Worm (Caenorhabditis elegans) whole organism, young adult: ENCODE data around the gene hlh-30.

Source experiments
- B0019.2 ChIP-seq: fragments of 200-800 bp; sonication (Bioruptor generic); conservative IDR thresholded peaks from 2 replicates; pipeline ENCODE4 v1.3.6; 2022; ENCODE audit warnings: missing genetic modification reagents, missing genetic modification characterization, missing compliant biosample characterization
- B0035.1 ChIP-seq: sonication (generic microtip); optimal IDR thresholded peaks from 2 replicates; lab custom pipeline; 2016; ENCODE audit warnings: missing genetic modification characterization, mild to moderate bottlenecking, missing compliant biosample characterization, missing genotype, missing genetic modification reagents
- B0261.1 ChIP-seq: sonication (generic microtip); optimal IDR thresholded peaks from 2 replicates; lab custom pipeline; 2016; ENCODE audit warnings: mild to moderate bottlenecking, missing genetic modification characterization, moderate library complexity, missing compliant biosample characterization
- F10E7.11 ChIP-seq: sonication (generic microtip); optimal IDR thresholded peaks from 2 replicates; lab custom pipeline; 2017; ENCODE audit warnings: mild to moderate bottlenecking, missing genetic modification characterization, moderate library complexity, missing compliant biosample characterization
- F37B4.10 ChIP-seq: fragments of 200-800 bp; sonication (Bioruptor generic); IDR thresholded peaks from 2 replicates; pipeline ENCODE4 v1.3.6; 2022; ENCODE audit warnings: missing genetic modification characterization, missing compliant biosample characterization
- F55B11.4 ChIP-seq: sonication (generic microtip); optimal IDR thresholded peaks from 2 replicates; lab custom pipeline; 2016; ENCODE audit warnings: missing compliant biosample characterization, missing genetic modification characterization, borderline replicate concordance; ENCODE audit not compliant: insufficient read depth
- ama-1 ChIP-seq, 3 experiments: fragments of 150-350 bp in 1 of 3; sonication (generic microtip) in 2 of 3; optimal IDR thresholded peaks; 2 replicates each; lab custom pipeline; 2014 to 2018; ENCODE audit warnings: missing biosample characterization in 2 of 3, missing genetic modification characterization in 2 of 3, missing genetic modification reagents in 2 of 3
- atf-7 ChIP-seq: sonication (generic microtip); optimal IDR thresholded peaks from 2 replicates; lab custom pipeline; 2017; ENCODE audit warnings: mild to moderate bottlenecking, missing genetic modification characterization, missing compliant biosample characterization
- attf-5 ChIP-seq: fragments of 200-800 bp; sonication (Bioruptor generic); optimal IDR thresholded peaks from 2 replicates; lab custom pipeline; 2018; ENCODE audit warnings: mild to moderate bottlenecking, missing genetic modification characterization, missing compliant biosample characterization
- bed-1 ChIP-seq: fragments of 200-800 bp; sonication (Bioruptor generic); IDR thresholded peaks from 2 replicates; pipeline ENCODE4 v1.3.6; 2022; ENCODE audit warnings: missing genetic modification reagents, missing genetic modification characterization, missing compliant biosample characterization
- ccch-3 ChIP-seq: fragments of 200-800 bp; sonication (Bioruptor generic); optimal IDR thresholded peaks from 2 replicates; lab custom pipeline; 2018; ENCODE audit warnings: mild to moderate bottlenecking, missing genetic modification characterization, missing compliant biosample characterization
- cebp-1 ChIP-seq, 2 experiments: fragments of 200-800 bp in 1 of 2; sonication (Bioruptor generic) in 1 of 2; sonication (generic microtip) in 1 of 2; IDR thresholded peaks in 1 of 2; optimal IDR thresholded peaks in 1 of 2; 2 replicates each; pipeline versions ENCODE4 v1.3.6 to Lab custom; 2017 to 2022; ENCODE audit warnings: missing compliant biosample characterization in 2 of 2, missing genetic modification characterization in 2 of 2, mild to moderate bottlenecking in 1 of 2, missing genetic modification reagents in 1 of 2, moderate library complexity in 1 of 2
- chd-7 ChIP-seq: sonication (generic microtip); optimal IDR thresholded peaks from 2 replicates; lab custom pipeline; 2016; ENCODE audit warnings: mild to moderate bottlenecking, missing genetic modification characterization, moderate library complexity, missing compliant biosample characterization
- die-1 ChIP-seq: sonication (generic microtip); optimal IDR thresholded peaks from 2 replicates; lab custom pipeline; 2016; ENCODE audit warnings: missing genotype, mild to moderate bottlenecking, missing genetic modification characterization, missing compliant biosample characterization
- dox-1 ChIP-seq: fragments of 200-800 bp; sonication (Bioruptor generic); IDR thresholded peaks from 2 replicates; pipeline ENCODE4 v1.3.6; 2022; ENCODE audit warnings: missing genetic modification reagents, missing genetic modification characterization, missing compliant biosample characterization
- dpff-1 ChIP-seq: sonication (generic microtip); optimal IDR thresholded peaks from 2 replicates; lab custom pipeline; 2017; ENCODE audit warnings: mild to moderate bottlenecking, missing genetic modification characterization, missing compliant biosample characterization
- egl-44 ChIP-seq: fragments of 200-800 bp; sonication (Bioruptor generic); IDR thresholded peaks from 2 replicates; pipeline ENCODE4 v1.3.6; 2022; ENCODE audit warnings: missing genetic modification reagents, missing genetic modification characterization, missing compliant biosample characterization
- hmg-1.2 ChIP-seq: fragments of 200-800 bp; sonication (Bioruptor generic); IDR thresholded peaks from 2 replicates; pipeline ENCODE4 v1.3.6; 2022; ENCODE audit warnings: missing genetic modification reagents, missing genetic modification characterization, missing compliant biosample characterization
- hrde-1 ChIP-seq: sonication (generic microtip); optimal IDR thresholded peaks from 2 replicates; lab custom pipeline; 2016; ENCODE audit warnings: missing genetic modification characterization, mild to moderate bottlenecking, missing compliant biosample characterization, moderate library complexity, missing genotype, missing genetic modification reagents, borderline replicate concordance
- lag-1 ChIP-seq: fragments of 200-800 bp; sonication (Bioruptor generic); IDR thresholded peaks from 2 replicates; pipeline ENCODE4 v1.3.6; 2022; ENCODE audit warnings: missing genetic modification reagents, missing genetic modification characterization, missing compliant biosample characterization
- let-607 ChIP-seq, 2 experiments: fragments of 200-800 bp in 1 of 2; sonication (Bioruptor generic) in 1 of 2; sonication (generic microtip) in 1 of 2; optimal IDR thresholded peaks; 2 replicates each; lab custom pipeline; 2016 to 2018; ENCODE audit warnings: mild to moderate bottlenecking in 2 of 2, missing compliant biosample characterization in 2 of 2, missing genetic modification characterization in 2 of 2, moderate library complexity in 2 of 2, missing genotype in 1 of 2
- lin-26 ChIP-seq: fragments of 200-800 bp; sonication (Bioruptor generic); IDR thresholded peaks from 2 replicates; pipeline ENCODE4 v1.3.6; 2022; ENCODE audit warnings: missing genetic modification reagents, missing genetic modification characterization, missing compliant biosample characterization
- madf-8 ChIP-seq: fragments of 200-800 bp; sonication (Bioruptor generic); conservative IDR thresholded peaks from 2 replicates; pipeline ENCODE4 v1.3.6; 2022; ENCODE audit warnings: missing genetic modification reagents, missing genetic modification characterization, missing compliant biosample characterization
- nfya-1 ChIP-seq: sonication (generic microtip); optimal IDR thresholded peaks from 2 replicates; lab custom pipeline; 2017; ENCODE audit warnings: antibody characterized with exemption, missing compliant biosample characterization, missing genetic modification characterization, borderline replicate concordance; ENCODE audit not compliant: insufficient read depth
- nfya-2 ChIP-seq: fragments of 200-800 bp; sonication (Bioruptor generic); IDR thresholded peaks from 2 replicates; pipeline ENCODE4 v1.3.6; 2022; ENCODE audit warnings: missing genetic modification reagents, missing genetic modification characterization, missing compliant biosample characterization
- nhr-80 ChIP-seq: sonication (generic microtip); optimal IDR thresholded peaks from 2 replicates; lab custom pipeline; 2016; ENCODE audit warnings: missing genetic modification characterization, missing compliant biosample characterization
- rcor-1 ChIP-seq: fragments of 200-800 bp; sonication (Bioruptor generic); IDR thresholded peaks from 2 replicates; pipeline ENCODE4 v1.3.6; 2022; ENCODE audit warnings: missing genetic modification reagents, missing genetic modification characterization, missing compliant biosample characterization
- rec-8 ChIP-seq, 2 experiments: sonication (generic microtip); optimal IDR thresholded peaks; 2 replicates each; lab custom pipeline; 2016; ENCODE audit warnings: mild to moderate bottlenecking in 2 of 2, missing genetic modification characterization in 2 of 2, missing genetic modification reagents in 2 of 2, missing genotype in 2 of 2, missing biosample characterization in 1 of 2, missing compliant biosample characterization in 1 of 2, moderate library complexity in 1 of 2
- snpc-1.1 ChIP-seq: sonication (generic microtip); optimal IDR thresholded peaks from 2 replicates; lab custom pipeline; 2017; ENCODE audit warnings: missing genetic modification characterization, mild to moderate bottlenecking, missing compliant biosample characterization, antibody characterized with exemption, moderate library complexity, missing genotype, missing genetic modification reagents; ENCODE audit not compliant: insufficient read depth
- snpc-3.4 ChIP-seq: sonication (generic microtip); optimal IDR thresholded peaks from 2 replicates; lab custom pipeline; 2017; ENCODE audit warnings: missing genetic modification characterization, mild to moderate bottlenecking, missing compliant biosample characterization, antibody characterized with exemption, moderate library complexity, missing genotype, missing genetic modification reagents
- sptf-2 ChIP-seq: fragments of 200-800 bp; sonication (Bioruptor generic); optimal IDR thresholded peaks from 2 replicates; lab custom pipeline; 2018; ENCODE audit warnings: mild to moderate bottlenecking, missing genetic modification characterization, missing compliant biosample characterization
- zim-3 ChIP-seq: sonication (generic microtip); optimal IDR thresholded peaks from 2 replicates; lab custom pipeline; 2017; ENCODE audit warnings: mild to moderate bottlenecking, missing genetic modification characterization, moderate library complexity, missing compliant biosample characterization
- ztf-25 ChIP-seq: fragments of 200-800 bp; sonication (Bioruptor generic); IDR thresholded peaks from 2 replicates; pipeline ENCODE4 v1.3.6; 2022; ENCODE audit warnings: missing genetic modification reagents, missing genetic modification characterization, missing compliant biosample characterization
- ztf-28 ChIP-seq: fragments of 200-800 bp; sonication (Bioruptor generic); IDR thresholded peaks from 2 replicates; pipeline ENCODE4 v1.3.6; 2022; ENCODE audit warnings: missing genetic modification reagents, missing genetic modification characterization, missing compliant biosample characterization

The hlh-30 gene

ce11 chrIV:4063573-4063972, 28.8 kb upstream of the hlh-30 start, which contains the start of gene ilys-6:
Gene ilys-6, minus strand, starts transcription at chrIV:4063673.
- TF ChIP-seq dox-1 (no peak), ztf-28 (GFP tag; lab: Robert Waterston, UW) (no peak), cebp-1 (GFP tag; IDR thresholded peaks at IDR 0.05; lab: Robert Waterston, UW) (no peak), cebp-1 (tag; optimal IDR thresholded peaks at IDR 0.05; lab: Kevin White, UChicago) (no peak), snpc-1.1 (no peak), lin-26 (no peak), rec-8 (tag; optimal IDR thresholded peaks at IDR 0.05; lab: Kevin White, UChicago) (no peak), ccch-3 (no peak), B0035.1 (tag; lab: Kevin White, UChicago) (no peak), B0019.2 (GFP tag; lab: Robert Waterston, UW) (no peak), lag-1 (GFP tag; lab: Robert Waterston, UW) (no peak), ama-1 (optimal IDR thresholded peaks at IDR 0.05; lab: Kevin White, UChicago) (no peak), ama-1 (GFP tag; optimal IDR thresholded peaks at IDR 0.05; lab: Kevin White, UChicago) (no peak), chd-7 (tag; lab: Kevin White, UChicago) (no peak), B0261.1 (tag; lab: Kevin White, UChicago) (no peak), sptf-2 (no peak), nfya-2 (no peak), madf-8 (GFP tag; lab: Robert Waterston, UW) (no peak), die-1 (tag; lab: Kevin White, UChicago) (no peak), bed-1 (GFP tag; lab: Robert Waterston, UW) (no peak)

- TF ChIP-seq B0035.1 (tag; lab: Kevin White, UChicago) (no peak), egl-44 (GFP tag; lab: Robert Waterston, UW) (no peak), zim-3 (tag; lab: Kevin White, UChicago) (no peak), F37B4.10 (GFP tag; lab: Robert Waterston, UW) (no peak), snpc-3.4 (tag; lab: Kevin White, UChicago) (no peak), let-607 (tag; optimal IDR thresholded peaks at IDR 0.05; lab: Kevin White, UChicago) (no peak), hmg-1.2 (no peak), rcor-1 (no peak), nfya-2 (no peak), dpff-1 (tag; lab: Kevin White, UChicago) (no peak), ztf-25 (GFP tag; lab: Robert Waterston, UW) (no peak), F55B11.4 (tag; lab: Kevin White, UChicago) (no peak), nfya-1 (no peak), attf-5 (no peak), hrde-1 (tag; lab: Kevin White, UChicago) (no peak), nhr-80 (tag; lab: Kevin White, UChicago) (no peak), F10E7.11 (no peak)
- TF ChIP-seq, all 124 proteins: peak for 0
Measured at ce11 chrIV:4055297-4055696, 20.5 kb upstream of the hlh-30 start.

- no peak for TF ChIP-seq atf-7
- peak; percentile 11 for TF ChIP-seq nhr-80 (tag; lab: Kevin White, UChicago)
Measured at ce11 chrIV:4053405-4053804, 18.7 kb upstream of the hlh-30 start.
